Fruit fly (Drosophila melanogaster): ENCODE data around the gene CG42355.

- TF ChIP-seq CG1620 (GFP tag; optimal IDR thresholded peaks at IDR 0.05) (no peak), toe (GFP tag; optimal IDR thresholded peaks at IDR 0.05) (no peak)
Observed at dm6 chr3L:2021858-2022257, 16.2 kb downstream of the CG42355 start, which contains the start of gene Grl62a.
